Fruit fly (Drosophila melanogaster) whole organism: Measurements from ENCODE around the gene drd.

ENCODE experiments used
- CG8478 ChIP-seq: fragments of >200 bp; optimal IDR thresholded peaks from 2 replicates; lab custom pipeline; 2018; ENCODE audit warnings: inconsistent platforms
- Dll ChIP-seq: fragments of >200 bp; optimal IDR thresholded peaks from 2 replicates; lab custom pipeline; 2017
- EcR ChIP-seq, 2 experiments: fragments of >200 bp; optimal IDR thresholded peaks; 2 replicates each; lab custom pipeline; 2017; ENCODE audit warnings: missing biosample characterization in 2 of 2, missing genetic modification characterization in 2 of 2, missing genetic modification reagents in 2 of 2
- pan ChIP-seq: fragments of >200 bp; optimal IDR thresholded peaks from 2 replicates; lab custom pipeline; 2017
- psq ChIP-seq: fragments of >200 bp; optimal IDR thresholded peaks from 2 replicates; lab custom pipeline; 2017
- usp ChIP-seq: fragments of >200 bp; optimal IDR thresholded peaks from 2 replicates; lab custom pipeline; 2017; ENCODE audit warnings: missing biosample characterization, missing genetic modification characterization, mixed read lengths

- TF ChIP-seq pan (no peak), EcR (GFP tag; optimal IDR thresholded peaks at IDR 0.05; lab: Kevin White, UChicago) (no peak), usp (GFP tag; lab: Kevin White, UChicago) (no peak), psq (no peak), Dll (no peak), CG8478 (lab: Kevin White, UChicago) (no peak)
These were observed 42.9 kb upstream of the drd start, which contains the start of gene CG33178 for dm6 chrX:15082681-15083080.
